Worm (Caenorhabditis elegans) whole organism, mixed stage, embryonic: Measurements from ENCODE around the gene nuo-4.

Source experiments
- elt-1 ChIP-seq: sonication (generic microtip); optimal IDR thresholded peaks from 2 replicates; lab custom pipeline; 2017; ENCODE audit warnings: missing genetic modification characterization, mild to moderate bottlenecking, missing compliant biosample characterization, antibody characterized with exemption, moderate library complexity, borderline replicate concordance; ENCODE audit not compliant: insufficient read depth
- unc-39 ChIP-seq: fragments of 150-350 bp; optimal IDR thresholded peaks from 2 replicates; lab custom pipeline; 2014; ENCODE audit warnings: missing biosample characterization, missing genetic modification characterization
- ztf-11 ChIP-seq: fragments of 150-350 bp; optimal IDR thresholded peaks from 2 replicates; lab custom pipeline; 2014; ENCODE audit warnings: missing biosample characterization, missing genetic modification characterization

DNA sequence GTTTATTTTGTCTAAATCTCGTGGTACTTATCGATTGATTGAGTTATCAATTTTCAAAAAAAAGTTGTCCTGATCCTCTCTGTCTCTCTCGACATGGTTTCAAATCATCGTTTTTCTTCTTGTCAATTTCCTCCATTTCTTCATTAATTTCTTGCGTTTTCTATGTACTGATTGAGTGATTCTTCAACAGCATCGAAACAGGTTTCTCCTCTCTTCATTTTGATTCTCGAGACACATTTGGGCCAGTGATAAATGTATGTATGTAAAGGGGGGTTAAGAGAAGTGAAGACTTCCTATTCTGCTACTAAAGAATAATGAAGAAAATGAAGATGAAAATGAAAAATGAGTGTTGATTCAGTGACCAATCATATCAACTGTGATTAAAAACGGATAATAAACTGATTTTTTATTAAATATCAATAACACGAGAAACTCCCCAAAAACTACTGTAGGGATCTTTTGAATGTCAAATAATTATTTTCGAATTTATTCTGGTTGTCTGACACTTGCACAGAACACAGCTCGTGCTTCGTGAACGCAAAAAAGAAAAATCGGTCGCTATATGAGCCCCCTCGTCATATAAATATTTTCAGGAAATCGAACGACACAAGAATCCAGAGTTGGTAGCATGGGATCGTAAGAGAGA is 44.6 kb upstream of the nuo-4 start:
- TF ChIP-seq elt-1 (tag; lab: Kevin White, UChicago) (no peak), unc-39 (tag; lab: Kevin White, UChicago) (no peak), ztf-11 (tag; lab: Kevin White, UChicago) (no peak)
